Fruit fly (Drosophila melanogaster): ENCODE data around the gene CG2162.

The CG2162 gene

dm6 chr3L:3045256-3045743, 10.3 kb downstream of the CG2162 start (continued):
- TF ChIP-seq Hr4 (GFP tag; optimal IDR thresholded peaks at IDR 0.05) (peak; percentile 70), CG1621 (tag; optimal IDR thresholded peaks at IDR 0.05) (peak; percentile 70), fd59A (GFP tag; optimal IDR thresholded peaks at IDR 0.05) (peak; percentile 89), topi (GFP tag; optimal IDR thresholded peaks at IDR 0.05) (peak; percentile 85), Smox (GFP tag; optimal IDR thresholded peaks at IDR 0.05) (peak; percentile 86), CG3032 (tag; optimal IDR thresholded peaks at IDR 0.05) (peak; percentile 90), fd85E (GFP tag; optimal IDR thresholded peaks at IDR 0.05) (peak; percentile 61), CG34406 (GFP tag; optimal IDR thresholded peaks at IDR 0.05) (peak; percentile 94), Blimp-1 (GFP tag; optimal IDR thresholded peaks at IDR 0.05) (peak; percentile 72), CG11294 (GFP tag; IDR thresholded peaks at IDR 0.05) (no peak; the same call in 1 of the 2 replicates), dac (GFP tag; optimal IDR thresholded peaks at IDR 0.05) (no peak), svp (GFP tag) (peak; percentile 92), CG6792 (GFP tag; optimal IDR thresholded peaks at IDR 0.05) (peak; percentile 85), OdsH (GFP tag; optimal IDR thresholded peaks at IDR 0.05) (peak; percentile 87), spab (GFP tag; optimal IDR thresholded peaks at IDR 0.05) (peak; percentile 90), acj6 (GFP tag; optimal IDR thresholded peaks at IDR 0.05) (peak; percentile 91), achi (GFP tag; optimal IDR thresholded peaks at IDR 0.05) (peak; percentile 89), vri (GFP tag; optimal IDR thresholded peaks at IDR 0.05) (peak; percentile 87), CG8319 (GFP tag; optimal IDR thresholded peaks at IDR 0.05) (peak; percentile 84), cyc (GFP tag; optimal IDR thresholded peaks at IDR 0.05) (peak; percentile 80), CG11762 (GFP tag; optimal IDR thresholded peaks at IDR 0.05; ENCODE audit: insufficient read depth) (peak; percentile 69), Met (GFP tag; optimal IDR thresholded peaks at IDR 0.05) (peak; percentile 85), CG6854 (GFP tag; optimal IDR thresholded peaks at IDR 0.05) (peak; percentile 52), CG31627 (GFP tag; optimal IDR thresholded peaks at IDR 0.05) (peak; percentile 83), CG11902 (GFP tag; optimal IDR thresholded peaks at IDR 0.05) (peak; percentile 65), eg (GFP tag; IDR thresholded peaks at IDR 0.05) (peak; percentile 49; the same call in 1 of the 3 replicates), Eip75B (GFP tag; optimal IDR thresholded peaks at IDR 0.05) (peak; percentile 89), CG16779 (tag; optimal IDR thresholded peaks at IDR 0.05) (peak; percentile 77), CG32006 (GFP tag; optimal IDR thresholded peaks at IDR 0.05) (peak; percentile 84), dsx (GFP tag; optimal IDR thresholded peaks at IDR 0.05; ENCODE audit: poor library complexity, severe bottlenecking) (peak; percentile 86)

dm6 chr3L:3046325-3047156, 11.5 kb downstream of the CG2162 start, which contains the start of the genes scramb2 and Sk2:
Gene scramb2, minus strand, starts transcription at chr3L:3046812.
Gene Sk2, plus strand, starts transcription at chr3L:3047087.
- TF ChIP-seq CG11902 (GFP tag; optimal IDR thresholded peaks at IDR 0.05): peak; percentile 89
- peak; percentile 93 for TF ChIP-seq CG8319 (GFP tag; optimal IDR thresholded peaks at IDR 0.05)
- TF ChIP-seq CG31627 (GFP tag; optimal IDR thresholded peaks at IDR 0.05): peak; percentile 92
- TF ChIP-seq CG6854 (GFP tag; optimal IDR thresholded peaks at IDR 0.05): peak; percentile 92
- peak; percentile 98 for TF ChIP-seq Eip78C (GFP tag)
- peak; percentile 96 for TF ChIP-seq CG9139 (GFP tag; optimal IDR thresholded peaks at IDR 0.05)
- TF ChIP-seq CG6808 (GFP tag; optimal IDR thresholded peaks at IDR 0.05): peak; percentile 96
- TF ChIP-seq OdsH (GFP tag; optimal IDR thresholded peaks at IDR 0.05): peak; percentile 96
- TF ChIP-seq ss (GFP tag; optimal IDR thresholded peaks at IDR 0.05): peak; percentile 97 to 98
- TF ChIP-seq CG6276 (GFP tag; optimal IDR thresholded peaks at IDR 0.05): peak; percentile 98
- peak; percentile 94 for TF ChIP-seq cyc (GFP tag; optimal IDR thresholded peaks at IDR 0.05)
- TF ChIP-seq CG11762 (GFP tag; optimal IDR thresholded peaks at IDR 0.05; ENCODE audit: insufficient read depth): peak; percentile 95
- TF ChIP-seq Sox102F (GFP tag; optimal IDR thresholded peaks at IDR 0.05): peak; percentile 95
- TF ChIP-seq lz (GFP tag; optimal IDR thresholded peaks at IDR 0.05): peak; percentile 94
- peak; percentile 84 for TF ChIP-seq fd85E (GFP tag; optimal IDR thresholded peaks at IDR 0.05)
- peak; percentile 92 for TF ChIP-seq dac (GFP tag; optimal IDR thresholded peaks at IDR 0.05)
- peak; percentile 94 for TF ChIP-seq Met (GFP tag; optimal IDR thresholded peaks at IDR 0.05)
- peak; percentile 96 for TF ChIP-seq CG3032 (tag; optimal IDR thresholded peaks at IDR 0.05)
- peak; percentile 95 for TF ChIP-seq esn (GFP tag; optimal IDR thresholded peaks at IDR 0.05)
- TF ChIP-seq CG10669 (GFP tag; optimal IDR thresholded peaks at IDR 0.05): peak; percentile 95
- TF ChIP-seq net (GFP tag; optimal IDR thresholded peaks at IDR 0.05): peak; percentile 98
- peak; percentile 94 for TF ChIP-seq Smox (GFP tag; optimal IDR thresholded peaks at IDR 0.05)
- TF ChIP-seq CG3919 (GFP tag; optimal IDR thresholded peaks at IDR 0.05): peak; percentile 97
- peak; percentile 98 for TF ChIP-seq CG8119 (GFP tag; IDR thresholded peaks at IDR 0.05)
- TF ChIP-seq Blimp-1 (GFP tag; optimal IDR thresholded peaks at IDR 0.05): peak; percentile 87
- TF ChIP-seq CG8632 (GFP tag; optimal IDR thresholded peaks at IDR 0.05): peak; percentile 94
- peak; percentile 91 for TF ChIP-seq Sox15 (GFP tag; optimal IDR thresholded peaks at IDR 0.05)
- TF ChIP-seq CG34406 (GFP tag; optimal IDR thresholded peaks at IDR 0.05): peak; percentile 96
- TF ChIP-seq vri (GFP tag; optimal IDR thresholded peaks at IDR 0.05): peak; percentile 91
- TF ChIP-seq CG15336 (GFP tag; IDR thresholded peaks at IDR 0.05): peak; percentile 98
- peak; percentile 95 for TF ChIP-seq Gug (GFP tag; IDR thresholded peaks at IDR 0.05)

Data from whole organism, prepupa.